Worm (Caenorhabditis elegans): ENCODE data around the gene fipr-1.

DNA sequence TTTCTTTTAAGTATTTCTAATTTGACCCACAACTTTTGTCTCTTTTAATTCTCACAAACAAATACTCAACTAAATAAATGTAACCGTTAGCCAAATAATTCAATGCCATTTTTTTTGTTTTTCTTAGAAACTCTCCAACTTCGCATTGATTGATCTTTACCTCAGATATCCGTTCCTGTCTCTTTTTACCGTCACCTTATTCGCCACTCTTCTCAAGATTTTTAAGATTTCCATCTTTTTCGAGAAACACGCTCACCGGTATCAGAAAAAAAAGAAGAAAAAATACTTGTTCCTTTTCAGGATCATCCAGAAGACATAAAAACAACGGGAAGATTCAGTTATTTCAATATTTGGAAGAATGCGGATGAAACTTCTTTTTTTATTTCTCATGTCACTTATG lies 3.2 kb downstream of the fipr-1 start, which contains the start of gene F23H12.5:
- no peak for TF ChIP-seq cog-1 (tag; optimal IDR thresholded peaks at IDR 0.05)
- no peak for TF ChIP-seq flt-1 (GFP tag; IDR thresholded peaks at IDR 0.05)
- TF ChIP-seq tab-1 (GFP tag; IDR thresholded peaks at IDR 0.05) = no peak
- TF ChIP-seq T22C8.4 (GFP tag; IDR thresholded peaks at IDR 0.05) = no peak
- TF ChIP-seq ref-1 (GFP tag; conservative IDR thresholded peaks at IDR 0.05) = no peak

Data from whole organism, midembryonic.